Fruit fly (Drosophila melanogaster): ENCODE measurements around the gene Rop.

Rop gene

dm6 chr3L:4186659-4187058 lies 47.9 kb upstream of the Rop start, which contains the start of gene VhaM9.7-c (continued):
- TF ChIP-seq Hmx (GFP tag; optimal IDR thresholded peaks at IDR 0.05) (no peak), CG18764 (GFP tag; optimal IDR thresholded peaks at IDR 0.05) (no peak), CG7556 (GFP tag; optimal IDR thresholded peaks at IDR 0.05) (peak; percentile 7), CTCF (GFP tag; optimal IDR thresholded peaks at IDR 0.05) (no peak), slp2 (GFP tag; optimal IDR thresholded peaks at IDR 0.05) (no peak), prd (optimal IDR thresholded peaks at IDR 0.05) (no peak), prd (GFP tag; IDR thresholded peaks at IDR 0.05) (0 out of 3 replicates have a peak, but pooled peaks have one; percentile 29), Stat92E (GFP tag; optimal IDR thresholded peaks at IDR 0.05) (peak in 1 of 3 experiments; percentile 33), CG11456 (GFP tag; IDR thresholded peaks at IDR 0.05) (no peak), bbx (GFP tag; IDR thresholded peaks at IDR 0.05; ENCODE audit: partially characterized antibody) (0 out of 2 replicates have a peak, but pooled peaks have one; percentile 17), dimm (GFP tag; IDR thresholded peaks at IDR 0.05) (no peak), Meics (GFP tag; optimal IDR thresholded peaks at IDR 0.05) (peak; percentile 15), BEAF-32 (GFP tag; optimal IDR thresholded peaks at IDR 0.05) (peak; percentile 20), ara (GFP tag; IDR thresholded peaks at IDR 0.05) (no peak), Dfd (GFP tag; optimal IDR thresholded peaks at IDR 0.05) (no peak), kay (GFP tag; optimal IDR thresholded peaks at IDR 0.05) (no peak), wdn (GFP tag; IDR thresholded peaks at IDR 0.05) (no peak), HmgZ (tag; optimal IDR thresholded peaks at IDR 0.05) (peak; percentile 60), eyg (GFP tag; optimal IDR thresholded peaks at IDR 0.05) (no peak), Ravus (GFP tag; IDR thresholded peaks at IDR 0.05) (no peak), gsb-n (tag; optimal IDR thresholded peaks at IDR 0.05) (peak; percentile 24), cad (GFP tag; optimal IDR thresholded peaks at IDR 0.05) (peak; percentile 11), pita (GFP tag; optimal IDR thresholded peaks at IDR 0.05) (no peak), CG4360 (GFP tag; IDR thresholded peaks at IDR 0.05) (no peak), Hsf (GFP tag; optimal IDR thresholded peaks at IDR 0.05) (peak; percentile 22), CG4404 (GFP tag; IDR thresholded peaks at IDR 0.05) (no peak), CHES-1-like (GFP tag; optimal IDR thresholded peaks at IDR 0.05) (peak; percentile 53), ERR (GFP tag; optimal IDR thresholded peaks at IDR 0.05) (peak; percentile 12), Xbp1 (GFP tag; optimal IDR thresholded peaks at IDR 0.05) (peak; percentile 53), lov (optimal IDR thresholded peaks at IDR 0.05) (no peak), lov (GFP tag; IDR thresholded peaks at IDR 0.05) (no peak), her (GFP tag; optimal IDR thresholded peaks at IDR 0.05) (peak; percentile 25), grau (tag; optimal IDR thresholded peaks at IDR 0.05) (peak; percentile 26), CG7271 (tag; optimal IDR thresholded peaks at IDR 0.05) (no peak), CG16815 (GFP tag; optimal IDR thresholded peaks at IDR 0.05) (no peak), CG10979 (tag; optimal IDR thresholded peaks at IDR 0.05) (no peak), toy (GFP tag; IDR thresholded peaks at IDR 0.05) (no peak), CG2202 (tag; optimal IDR thresholded peaks at IDR 0.05) (no peak), fd3F (GFP tag; optimal IDR thresholded peaks at IDR 0.05) (no peak), CrebB (tag; optimal IDR thresholded peaks at IDR 0.05) (no peak), CG13424 (tag; optimal IDR thresholded peaks at IDR 0.05) (no peak), luna (GFP tag; optimal IDR thresholded peaks at IDR 0.05) (no peak), Six4 (GFP tag; optimal IDR thresholded peaks at IDR 0.05) (no peak), gem (tag; optimal IDR thresholded peaks at IDR 0.05) (no peak), sr (GFP tag; IDR thresholded peaks at IDR 0.05) (no peak), D19A (tag; optimal IDR thresholded peaks at IDR 0.05) (no peak), CG8765 (GFP tag; IDR thresholded peaks at IDR 0.05) (no peak), CG9609 (GFP tag; optimal IDR thresholded peaks at IDR 0.05) (peak; percentile 53), CG6689 (GFP tag; IDR thresholded peaks at IDR 0.05) (no peak), ab (GFP tag; optimal IDR thresholded peaks at IDR 0.05) (no peak), Antp (GFP tag; optimal IDR thresholded peaks at IDR 0.05) (peak; percentile 33), dysf (GFP tag; IDR thresholded peaks at IDR 0.05) (no peak), CG1233 (GFP tag; optimal IDR thresholded peaks at IDR 0.05) (no peak), CG17385 (GFP tag; optimal IDR thresholded peaks at IDR 0.05) (peak; percentile 56)
